Worm (Caenorhabditis elegans): ENCODE data around the gene W08F4.3.

W08F4.3 gene

DNA sequence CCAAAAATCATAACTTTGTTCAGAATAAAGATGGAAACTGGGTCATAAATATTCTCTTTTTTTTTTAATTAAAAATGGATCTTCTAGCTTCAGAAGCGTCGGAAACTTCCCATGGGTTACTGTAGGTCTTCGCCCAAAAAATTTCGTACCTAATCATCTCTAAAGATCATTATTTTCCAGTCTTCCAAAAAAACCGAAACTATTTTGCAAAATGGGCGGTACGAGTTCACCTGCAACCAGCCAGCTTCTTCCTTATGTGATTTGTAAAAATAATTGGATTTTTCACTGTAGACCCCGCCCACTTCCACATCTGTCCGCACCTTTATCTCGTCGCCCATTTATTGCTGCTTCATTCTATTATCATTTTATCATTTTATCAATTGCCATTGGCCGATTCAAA is 34.0 kb upstream of the W08F4.3 start, which contains the start of gene mlt-10:
mlt-10 (plus strand) TSS at position 301 of the 400 bp plus-strand sequence.
- TF ChIP-seq dmd-6 (GFP tag; IDR thresholded peaks at IDR 0.05) (no peak), aha-1 (tag) (no peak), R02D3.7 (tag; optimal IDR thresholded peaks at IDR 0.05) (no peak), lir-3 (tag; optimal IDR thresholded peaks at IDR 0.05) (no peak)

DNA sequence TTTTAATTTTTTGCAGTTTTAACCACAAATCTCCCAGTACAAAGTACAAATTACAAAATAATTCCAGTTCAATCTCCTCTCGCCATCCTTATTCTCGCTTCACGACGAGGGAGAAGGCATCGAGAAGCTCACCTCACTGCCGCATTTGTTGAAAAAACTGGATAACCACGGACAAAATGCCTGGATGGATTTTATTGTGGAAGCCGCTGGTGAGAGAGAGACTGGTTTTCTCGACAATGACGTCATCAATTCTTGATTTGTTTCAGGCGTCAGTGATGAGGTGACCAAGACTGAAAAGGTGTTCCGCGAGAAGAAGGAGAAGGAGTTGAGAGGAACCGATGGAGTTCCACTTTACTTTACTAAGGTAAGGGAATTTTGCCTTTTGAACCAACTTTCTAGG is 30.9 kb upstream of the W08F4.3 start:
- peak in 1 of 2 experiments; percentile 89 for TF ChIP-seq unc-62 (GFP tag; optimal IDR thresholded peaks at IDR 0.05 in 1 of 2)
- TF ChIP-seq unc-62 (tag; optimal IDR thresholded peaks at IDR 0.05), result no peak
- TF ChIP-seq ceh-32 (tag; optimal IDR thresholded peaks at IDR 0.05; ENCODE audit: poor library complexity), result no peak

DNA sequence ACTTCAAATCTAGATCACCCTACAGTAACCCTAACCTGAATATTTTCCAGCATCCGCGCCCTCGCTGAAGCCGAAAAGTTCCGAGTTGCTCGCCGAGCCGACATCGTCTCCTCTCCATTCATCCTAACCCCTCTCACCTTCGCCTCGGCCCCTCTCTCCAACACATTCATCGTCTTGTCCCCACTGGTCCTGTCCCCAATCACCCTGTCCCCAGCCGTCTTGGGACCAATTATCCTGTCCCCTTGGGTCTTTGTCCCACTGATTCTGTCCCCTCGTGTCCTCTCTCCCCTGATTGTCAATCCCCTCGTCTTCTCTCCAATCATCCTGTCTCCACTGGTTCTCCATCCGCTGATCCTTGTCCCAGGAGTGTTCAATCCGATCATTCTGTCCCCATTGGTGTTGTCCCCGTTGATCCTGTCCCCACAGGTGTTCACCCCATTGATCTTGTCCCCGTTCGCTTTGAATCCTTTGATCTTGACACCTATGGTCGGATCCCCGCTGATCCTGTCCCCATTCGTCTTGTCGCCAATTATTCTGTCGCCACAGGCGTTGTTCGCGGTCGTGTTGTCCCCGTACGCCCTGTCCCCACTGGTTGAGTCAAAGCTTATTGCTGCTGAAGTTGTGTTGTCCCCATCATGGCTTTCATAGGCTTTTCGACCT is 29.0 kb upstream of the W08F4.3 start, which contains the start of gene lips-7:
lips-7 (plus strand) TSS at position 610 of the 660 bp plus-strand sequence.
- peak; percentile 74 for TF ChIP-seq set-16 (GFP tag; IDR thresholded peaks at IDR 0.05)
- TF ChIP-seq hlh-11 (tag; optimal IDR thresholded peaks at IDR 0.05), result no peak
- TF ChIP-seq unc-62 (GFP tag; optimal IDR thresholded peaks at IDR 0.05 in 1 of 2), result peak in 1 of 2 experiments; percentile 84
- no peak for TF ChIP-seq unc-62 (tag; optimal IDR thresholded peaks at IDR 0.05)
- no peak for TF ChIP-seq nhr-11 (tag; optimal IDR thresholded peaks at IDR 0.05)
- no peak for TF ChIP-seq egl-43 (GFP tag; IDR thresholded peaks at IDR 0.05)
- 0 out of 2 replicates have a peak, but pooled peaks have one; percentile 44 for TF ChIP-seq F26F4.8 (GFP tag; conservative IDR thresholded peaks at IDR 0.05)
- peak; percentile 23 for TF ChIP-seq nhr-111 (GFP tag; optimal IDR thresholded peaks at IDR 0.05)
- peak; percentile 20 for TF ChIP-seq aha-1 (tag)

DNA sequence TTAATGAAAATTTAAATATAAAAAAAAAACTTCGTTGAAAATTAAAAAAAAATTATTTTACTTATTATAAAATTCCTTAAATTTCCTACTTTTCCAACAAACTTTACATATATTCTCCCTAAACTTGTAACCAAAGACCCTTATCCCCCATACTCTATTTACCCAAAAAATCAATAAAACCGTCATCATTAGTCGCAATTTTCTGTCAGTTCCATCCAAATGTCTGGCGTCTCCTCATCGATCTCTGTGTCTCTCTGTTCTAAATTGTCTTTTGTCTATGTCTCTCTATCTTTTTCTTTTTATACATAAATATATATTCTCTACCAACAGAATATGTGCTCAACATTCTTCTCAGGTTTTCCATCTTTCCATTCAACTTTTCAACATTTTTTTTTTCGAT is 25.0 kb upstream of the W08F4.3 start:
- TF ChIP-seq lsy-2 (tag; optimal IDR thresholded peaks at IDR 0.05) (peak in 1 of 2 experiments; percentile 25), nhr-6 (tag; optimal IDR thresholded peaks at IDR 0.05) (no peak), ceh-28 (tag; optimal IDR thresholded peaks at IDR 0.05) (peak; percentile 34), T26A8.4 (GFP tag; IDR thresholded peaks at IDR 0.05) (0 out of 2 replicates have a peak, but pooled peaks have one; percentile 8), ZK546.5 (tag; optimal IDR thresholded peaks at IDR 0.05) (no peak)

DNA sequence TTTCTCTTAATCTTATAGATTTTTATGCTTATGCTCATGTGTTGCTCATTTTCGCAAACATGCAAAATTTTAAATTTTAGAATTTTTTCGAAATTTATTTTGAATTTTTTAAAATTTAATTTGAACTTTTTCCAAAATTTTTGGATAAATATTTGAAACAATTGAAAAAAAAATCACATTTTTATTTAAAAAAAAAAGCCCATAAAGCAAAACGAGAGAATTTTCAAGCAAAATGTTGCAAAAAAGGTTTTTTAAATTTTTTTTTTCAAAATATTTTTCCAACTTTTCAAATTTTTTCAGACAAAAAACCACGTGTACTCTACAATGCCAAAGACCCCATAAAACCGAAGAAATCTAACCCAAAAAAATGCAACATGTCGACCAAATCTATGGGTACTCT is 24.2 kb upstream of the W08F4.3 start, which contains the start of the genes C09E8.1 and C09E8.6:
C09E8.1 (plus strand) TSS at position 301 of the 400 bp plus-strand sequence.
C09E8.6 (plus strand) TSS at position 313 of the 400 bp plus-strand sequence.
- TF ChIP-seq nhr-111 (GFP tag; optimal IDR thresholded peaks at IDR 0.05), result no peak
- peak in 1 of 2 experiments; percentile 6 for TF ChIP-seq unc-62 (GFP tag; optimal IDR thresholded peaks at IDR 0.05 in 1 of 2)
- no peak for TF ChIP-seq unc-62 (tag; optimal IDR thresholded peaks at IDR 0.05)

DNA sequence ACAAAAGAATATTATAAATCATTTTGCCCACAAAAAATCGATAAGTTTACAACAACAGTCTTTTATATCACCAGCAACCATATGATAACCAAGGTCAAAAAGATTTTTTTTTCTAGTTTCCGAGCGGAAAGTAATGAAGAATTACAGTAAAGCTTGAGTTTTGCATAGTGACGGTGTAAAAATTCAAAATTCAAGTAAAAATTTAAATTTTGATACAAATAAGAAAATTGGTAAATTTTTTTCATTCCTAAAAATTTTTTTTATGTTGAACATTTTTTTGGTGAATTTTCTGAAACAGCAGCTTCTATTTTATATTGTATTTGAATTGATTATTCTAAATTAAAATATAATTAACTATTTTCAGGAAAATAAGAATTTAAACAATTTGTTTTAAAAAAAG is 11.6 kb upstream of the W08F4.3 start, which contains the start of gene W08F4.5:
W08F4.5 (minus strand) TSS at position 101 of the 400 bp plus-strand sequence.
- TF ChIP-seq nhr-11 (tag; optimal IDR thresholded peaks at IDR 0.05), result no peak
- TF ChIP-seq snpc-4 (tag; optimal IDR thresholded peaks at IDR 0.05), result no peak
- no peak for TF ChIP-seq Y48G9A.11 (GFP tag; IDR thresholded peaks at IDR 0.05)
- no peak for TF ChIP-seq lin-29 (GFP tag; IDR thresholded peaks at IDR 0.05)
- no peak for TF ChIP-seq dve-1 (tag; optimal IDR thresholded peaks at IDR 0.05; ENCODE audit: insufficient read depth)
- peak; percentile 10 for TF ChIP-seq nhr-102 (tag; optimal IDR thresholded peaks at IDR 0.05)
- no peak for TF ChIP-seq F37D6.2 (tag; optimal IDR thresholded peaks at IDR 0.05)

DNA sequence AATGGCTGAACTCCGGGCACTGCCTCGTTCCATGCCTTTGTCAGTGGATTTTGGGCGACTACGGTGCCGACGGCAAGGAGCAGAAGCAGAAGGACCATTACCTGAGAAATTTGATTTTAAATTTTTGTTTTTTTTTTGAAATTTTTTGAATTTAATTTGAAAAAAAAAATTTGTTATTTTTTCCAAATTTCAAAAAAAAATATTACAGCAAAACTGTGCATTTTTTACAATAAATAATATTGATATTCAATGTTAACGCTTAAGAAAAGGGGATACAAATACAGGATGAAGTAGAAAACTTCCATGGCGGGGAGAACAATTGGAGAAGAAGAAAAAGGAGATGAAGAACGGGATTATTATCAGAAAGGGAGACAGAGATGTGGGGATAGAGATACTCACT is 8.4 kb upstream of the W08F4.3 start, which contains the start of gene mlt-8:
mlt-8 (minus strand) TSS at position 101 of the 400 bp plus-strand sequence.
- peak; percentile 7; the same call in 1 of the 2 replicates for TF ChIP-seq set-16 (GFP tag; IDR thresholded peaks at IDR 0.05)
- TF ChIP-seq nhr-237 (tag; optimal IDR thresholded peaks at IDR 0.05), result no peak

DNA sequence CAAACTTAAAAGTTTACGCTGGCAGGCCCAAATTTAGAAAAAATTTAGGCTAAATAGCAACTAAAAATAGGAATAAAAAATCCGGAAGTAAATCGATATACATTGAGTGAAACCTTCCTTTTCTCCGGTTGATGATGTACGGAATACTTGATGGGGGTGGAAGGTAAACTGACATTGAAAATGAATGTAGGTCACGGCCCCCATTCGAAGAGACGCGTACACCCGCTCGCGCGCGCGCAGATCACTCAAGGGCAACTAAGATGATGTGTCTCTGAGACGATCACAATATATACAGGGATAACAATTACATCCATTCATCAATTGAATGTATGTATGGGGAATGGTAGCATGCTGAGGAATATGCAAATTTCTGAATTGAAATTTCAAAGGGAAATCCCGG is 6.3 kb upstream of the W08F4.3 start:
- TF ChIP-seq unc-62 (GFP tag; optimal IDR thresholded peaks at IDR 0.05 in 1 of 2), result peak in 1 of 2 experiments; percentile 46
- TF ChIP-seq unc-62 (tag; optimal IDR thresholded peaks at IDR 0.05), result no peak
- TF ChIP-seq mdt-29 (GFP tag; IDR thresholded peaks at IDR 0.05), result no peak
- no peak for TF ChIP-seq attf-4 (tag; optimal IDR thresholded peaks at IDR 0.05)
- no peak for TF ChIP-seq ztf-11 (tag; optimal IDR thresholded peaks at IDR 0.05)
- peak; percentile 75 for TF ChIP-seq aha-1 (tag)
